Fruit fly (Drosophila melanogaster): ENCODE results near the gene CG31635.
A peak's percentile ranks its signal among the peaks of the same experiment; 100 is the strongest.

Gene CG31635

dm6 chr2L:6612477-6613004 lies 36.4 kb downstream of the CG31635 start (continued):
- no peak; the same call in 2 of the 3 replicates for TF ChIP-seq HLH4C (GFP tag; IDR thresholded peaks at IDR 0.05; ENCODE audit: partially characterized antibody)
- TF ChIP-seq CG7271 (tag; optimal IDR thresholded peaks at IDR 0.05) = peak; percentile 99
- peak; percentile 100 for TF ChIP-seq CG13624 (GFP tag; optimal IDR thresholded peaks at IDR 0.05)
- TF ChIP-seq croc (GFP tag; conservative IDR thresholded peaks at IDR 0.05) = peak; percentile 100
- TF ChIP-seq aop (GFP tag; IDR thresholded peaks at IDR 0.05) = peak; percentile 99
- peak; percentile 100 for TF ChIP-seq Antp (GFP tag; optimal IDR thresholded peaks at IDR 0.05)
- TF ChIP-seq CG2199 (GFP tag; IDR thresholded peaks at IDR 0.05) = peak; percentile 100
- TF ChIP-seq CG10565 (GFP tag; optimal IDR thresholded peaks at IDR 0.05) = peak; percentile 99
- peak; percentile 42; the same call in 1 of the 2 replicates for TF ChIP-seq tna (GFP tag; IDR thresholded peaks at IDR 0.05; ENCODE audit: partially characterized antibody)
- peak; percentile 100 for TF ChIP-seq CG10654 (GFP tag; optimal IDR thresholded peaks at IDR 0.05)
- TF ChIP-seq Usf (GFP tag; optimal IDR thresholded peaks at IDR 0.05) = peak; percentile 100
- TF ChIP-seq exex (tag; optimal IDR thresholded peaks at IDR 0.05) = peak; percentile 100
- peak; percentile 100 for TF ChIP-seq ATbp (GFP tag; optimal IDR thresholded peaks at IDR 0.05)
- no peak for TF ChIP-seq prd (optimal IDR thresholded peaks at IDR 0.05)
- peak; percentile 100 for TF ChIP-seq prd (GFP tag; IDR thresholded peaks at IDR 0.05)
- peak; percentile 100 for TF ChIP-seq luna (GFP tag; optimal IDR thresholded peaks at IDR 0.05)
- peak; percentile 100 for TF ChIP-seq ham (GFP tag; IDR thresholded peaks at IDR 0.05)
- peak; percentile 100 for TF ChIP-seq CG17612 (GFP tag; IDR thresholded peaks at IDR 0.05)
- TF ChIP-seq CG2875 (GFP tag; optimal IDR thresholded peaks at IDR 0.05) = peak; percentile 100
- peak; percentile 100 for TF ChIP-seq CG13894 (tag; optimal IDR thresholded peaks at IDR 0.05)
- TF ChIP-seq Xrp1 (GFP tag; IDR thresholded peaks at IDR 0.05) = peak; percentile 100
- TF ChIP-seq gem (tag; optimal IDR thresholded peaks at IDR 0.05) = peak; percentile 100
- TF ChIP-seq Ravus (GFP tag; IDR thresholded peaks at IDR 0.05) = peak; percentile 100
- TF ChIP-seq CG3163 (GFP tag; optimal IDR thresholded peaks at IDR 0.05) = peak; percentile 98
- TF ChIP-seq Dip3 (GFP tag; optimal IDR thresholded peaks at IDR 0.05) = peak; percentile 100
- TF ChIP-seq shn (GFP tag; optimal IDR thresholded peaks at IDR 0.05) = peak; percentile 100
- TF ChIP-seq Adf1 (GFP tag; IDR thresholded peaks at IDR 0.05) = peak; percentile 99
- TF ChIP-seq CrebB (tag; optimal IDR thresholded peaks at IDR 0.05) = peak; percentile 100
- TF ChIP-seq CG16815 (GFP tag; optimal IDR thresholded peaks at IDR 0.05) = peak; percentile 100
- TF ChIP-seq Nf-YA (GFP tag; IDR thresholded peaks at IDR 0.05) = peak; percentile 100
- peak; percentile 82 for TF ChIP-seq Sry-β (GFP tag; optimal IDR thresholded peaks at IDR 0.05)
- peak; percentile 100 for TF ChIP-seq slou (GFP tag; optimal IDR thresholded peaks at IDR 0.05)
- TF ChIP-seq nerfin-1 (tag; optimal IDR thresholded peaks at IDR 0.05) = peak; percentile 100
- TF ChIP-seq CG8924 (tag; optimal IDR thresholded peaks at IDR 0.05) = peak; percentile 100
- peak; percentile 100 for TF ChIP-seq Ets65A (GFP tag)
- TF ChIP-seq NK7.1 (GFP tag; optimal IDR thresholded peaks at IDR 0.05) = peak; percentile 100
- TF ChIP-seq E2f1 (GFP tag; IDR thresholded peaks at IDR 0.05) = peak; percentile 100
- TF ChIP-seq Drgx (GFP tag; IDR thresholded peaks at IDR 0.05) = peak; percentile 100
- TF ChIP-seq mld (GFP tag; IDR thresholded peaks at IDR 0.05; ENCODE audit: partially characterized antibody) = no peak
- peak; percentile 81 for TF ChIP-seq CG15479 (GFP tag; optimal IDR thresholded peaks at IDR 0.05)
- TF ChIP-seq YL-1 (GFP tag; optimal IDR thresholded peaks at IDR 0.05) = peak; percentile 100
- TF ChIP-seq inv (GFP tag; IDR thresholded peaks at IDR 0.05; ENCODE audit: partially characterized antibody) = 0 out of 2 replicates have a peak, but pooled peaks have one; percentile 38
- TF ChIP-seq bcd (GFP tag; optimal IDR thresholded peaks at IDR 0.05) = peak; percentile 100
- TF ChIP-seq HLH54F (GFP tag; optimal IDR thresholded peaks at IDR 0.05) = peak; percentile 100
- peak; percentile 100 for TF ChIP-seq Spps (tag; optimal IDR thresholded peaks at IDR 0.05)
- TF ChIP-seq ken (GFP tag; IDR thresholded peaks at IDR 0.05) = peak; percentile 100
- peak; percentile 100 for TF ChIP-seq CG13424 (tag; optimal IDR thresholded peaks at IDR 0.05)
- TF ChIP-seq Fer1 (GFP tag; optimal IDR thresholded peaks at IDR 0.05) = peak; percentile 100
- TF ChIP-seq CG9609 (GFP tag; optimal IDR thresholded peaks at IDR 0.05) = peak; percentile 100
- 0 out of 3 replicates have a peak, but pooled peaks have one; percentile 17 for TF ChIP-seq CG14860 (GFP tag; IDR thresholded peaks at IDR 0.05; ENCODE audit: partially characterized antibody)

Data from whole organism, embryonic.